Worm (Caenorhabditis elegans) whole organism, mixed stage, embryonic: ENCODE data around the gene C50E3.6.

Experiments
- M03D4.4 ChIP-seq: sonication (generic microtip); optimal IDR thresholded peaks from 2 replicates; lab custom pipeline; 2017; ENCODE audit warnings: mild to moderate bottlenecking, missing genetic modification characterization, missing compliant biosample characterization
- bed-3 ChIP-seq: fragments of 200-800 bp; sonication (Bioruptor generic); optimal IDR thresholded peaks from 3 replicates; lab custom pipeline; 2018; ENCODE audit warnings: mild to moderate bottlenecking, missing genetic modification characterization, moderate library complexity, missing compliant biosample characterization
- ceh-39 ChIP-seq: fragments of 150-350 bp; optimal IDR thresholded peaks from 2 replicates; lab custom pipeline; 2014; ENCODE audit warnings: missing biosample characterization, missing genetic modification characterization
- ceh-43 ChIP-seq: fragments of 200-800 bp; sonication (Bioruptor generic); optimal IDR thresholded peaks from 2 replicates; lab custom pipeline; 2018; ENCODE audit warnings: mild to moderate bottlenecking, missing genetic modification characterization, moderate library complexity, missing compliant biosample characterization
- ceh-83 ChIP-seq: fragments of 200-800 bp; sonication (Bioruptor generic); optimal IDR thresholded peaks from 2 replicates; lab custom pipeline; 2018; ENCODE audit warnings: mild to moderate bottlenecking, missing genetic modification characterization, missing compliant biosample characterization
- ces-1 ChIP-seq: fragments of 150-350 bp; optimal IDR thresholded peaks from 2 replicates; lab custom pipeline; 2014; ENCODE audit warnings: missing biosample characterization, missing genetic modification reagents, missing genetic modification characterization
- cnd-1 ChIP-seq: fragments of 200-800 bp; sonication (Bioruptor generic); optimal IDR thresholded peaks from 2 replicates; lab custom pipeline; 2018; ENCODE audit warnings: mild to moderate bottlenecking, missing genetic modification characterization, missing compliant biosample characterization
- elt-1 ChIP-seq: sonication (generic microtip); optimal IDR thresholded peaks from 2 replicates; lab custom pipeline; 2017; ENCODE audit warnings: missing genetic modification characterization, mild to moderate bottlenecking, missing compliant biosample characterization, antibody characterized with exemption, moderate library complexity, borderline replicate concordance; ENCODE audit not compliant: insufficient read depth
- elt-3 ChIP-seq: fragments of 150-350 bp; optimal IDR thresholded peaks from 2 replicates; lab custom pipeline; 2014; ENCODE audit warnings: missing biosample characterization, missing genetic modification characterization
- flh-1 ChIP-seq: fragments of 200-800 bp; sonication (Bioruptor generic); optimal IDR thresholded peaks from 2 replicates; lab custom pipeline; 2018; ENCODE audit warnings: mild to moderate bottlenecking, missing genetic modification characterization, moderate library complexity, missing compliant biosample characterization
- ham-2 ChIP-seq: fragments of 200-800 bp; sonication (Bioruptor generic); optimal IDR thresholded peaks from 2 replicates; lab custom pipeline; 2018; ENCODE audit warnings: mild to moderate bottlenecking, missing genetic modification characterization, missing compliant biosample characterization
- hlh-1 ChIP-seq: fragments of 150-350 bp; optimal IDR thresholded peaks from 2 replicates; lab custom pipeline; 2014; ENCODE audit warnings: missing biosample characterization, missing genetic modification reagents, missing genetic modification characterization
- lin-13 ChIP-seq: fragments of 150-350 bp; optimal IDR thresholded peaks from 2 replicates; lab custom pipeline; 2014; ENCODE audit warnings: missing biosample characterization, missing genetic modification characterization
- lin-32 ChIP-seq: fragments of 200-800 bp; sonication (Bioruptor generic); optimal IDR thresholded peaks from 2 replicates; lab custom pipeline; 2018; ENCODE audit warnings: mild to moderate bottlenecking, missing genetic modification characterization, missing compliant biosample characterization
- lsy-2 ChIP-seq: fragments of 150-350 bp; optimal IDR thresholded peaks from 2 replicates; lab custom pipeline; 2014; ENCODE audit warnings: missing biosample characterization, missing genetic modification characterization
- mab-5 ChIP-seq: fragments of 150-350 bp; optimal IDR thresholded peaks from 2 replicates; lab custom pipeline; 2014; ENCODE audit warnings: missing biosample characterization, missing genetic modification characterization
- nhr-12 ChIP-seq: fragments of 150-350 bp; optimal IDR thresholded peaks from 2 replicates; lab custom pipeline; 2014; ENCODE audit warnings: missing biosample characterization, missing genetic modification characterization
- nhr-2 ChIP-seq: fragments of 150-350 bp; optimal IDR thresholded peaks from 2 replicates; lab custom pipeline; 2014; ENCODE audit warnings: missing biosample characterization, missing genetic modification characterization
- nhr-237 ChIP-seq: fragments of 150-350 bp; optimal IDR thresholded peaks from 2 replicates; lab custom pipeline; 2014; ENCODE audit warnings: missing biosample characterization, missing genetic modification characterization
- nhr-76 ChIP-seq: sonication (generic microtip); optimal IDR thresholded peaks from 2 replicates; lab custom pipeline; 2017; ENCODE audit warnings: missing biosample characterization, missing genetic modification characterization
- pha-4 ChIP-seq: fragments of 150-350 bp; optimal IDR thresholded peaks from 2 replicates; lab custom pipeline; 2018; ENCODE audit warnings: missing biosample characterization, missing genetic modification reagents, missing genetic modification characterization
- sem-2 ChIP-seq: fragments of 200-800 bp; sonication (Bioruptor generic); optimal IDR thresholded peaks from 2 replicates; lab custom pipeline; 2018; ENCODE audit warnings: mild to moderate bottlenecking, missing genetic modification characterization, missing compliant biosample characterization
- tbx-8 ChIP-seq: fragments of 200-800 bp; sonication (Bioruptor generic); optimal IDR thresholded peaks from 2 replicates; lab custom pipeline; 2018; ENCODE audit warnings: mild to moderate bottlenecking, missing genetic modification characterization, moderate library complexity, missing compliant biosample characterization
- unc-120 ChIP-seq: sonication (generic microtip); optimal IDR thresholded peaks from 2 replicates; lab custom pipeline; 2017; ENCODE audit warnings: missing genetic modification characterization, missing compliant biosample characterization; ENCODE audit not compliant: poor library complexity, severe bottlenecking
- unc-39 ChIP-seq: fragments of 150-350 bp; optimal IDR thresholded peaks from 2 replicates; lab custom pipeline; 2014; ENCODE audit warnings: missing biosample characterization, missing genetic modification characterization
- unc-62 ChIP-seq: fragments of 150-350 bp; optimal IDR thresholded peaks from 2 replicates; lab custom pipeline; 2014; ENCODE audit warnings: missing biosample characterization, missing genetic modification reagents, missing genetic modification characterization
- zip-8 ChIP-seq: fragments of 150-350 bp; optimal IDR thresholded peaks from 2 replicates; lab custom pipeline; 2014; ENCODE audit warnings: missing biosample characterization, missing genetic modification characterization
- ztf-11 ChIP-seq: fragments of 150-350 bp; optimal IDR thresholded peaks from 2 replicates; lab custom pipeline; 2014; ENCODE audit warnings: missing biosample characterization, missing genetic modification characterization

C50E3.6 gene

ce11 chrV:7631732-7632131 is 41.4 kb upstream of the C50E3.6 start, which contains the start of gene srd-25:
TSS of gene srd-25 (plus strand) at chrV:7632032.
- TF ChIP-seq lin-13 (no peak), nhr-76 (tag; lab: Kevin White, UChicago) (no peak), ham-2 (GFP tag; lab: Kevin White, UChicago) (no peak), lin-32 (GFP tag; lab: Kevin White, UChicago) (no peak), zip-8 (tag; lab: Kevin White, UChicago) (no peak), unc-120 (tag; lab: Kevin White, UChicago) (no peak), tbx-8 (GFP tag; lab: Kevin White, UChicago) (no peak), ceh-83 (GFP tag; lab: Kevin White, UChicago) (no peak), ceh-39 (tag; lab: Kevin White, UChicago) (no peak), elt-1 (tag; lab: Kevin White, UChicago) (no peak), mab-5 (no peak), sem-2 (GFP tag; lab: Kevin White, UChicago) (no peak), unc-39 (no peak), nhr-2 (tag; lab: Kevin White, UChicago) (no peak), ceh-43 (GFP tag; lab: Kevin White, UChicago) (no peak), ztf-11 (tag; lab: Kevin White, UChicago) (no peak), hlh-1 (tag; lab: Kevin White, UChicago) (no peak), elt-3 (tag; lab: Kevin White, UChicago) (no peak)

ce11 chrV:7629504-7629903 is 39.1 kb upstream of the C50E3.6 start, which contains the start of gene srd-30:
TSS of gene srd-30 (plus strand) at chrV:7629804.
- TF ChIP-seq sem-2 (GFP tag; lab: Kevin White, UChicago) = no peak
- TF ChIP-seq pha-4 (tag; lab: Kevin White, UChicago) = no peak
- no peak for TF ChIP-seq ztf-11 (tag; lab: Kevin White, UChicago)
- no peak for TF ChIP-seq mab-5
- no peak for TF ChIP-seq unc-39

ce11 chrV:7626550-7626949 is 36.2 kb upstream of the C50E3.6 start, which contains the start of gene F07C4.6:
TSS of gene F07C4.6 (plus strand) at chrV:7626850.
- TF ChIP-seq nhr-76 (tag; lab: Kevin White, UChicago) (no peak), ceh-43 (GFP tag; lab: Kevin White, UChicago) (no peak)
- TF ChIP-seq, all 35 proteins: peak for 0

ce11 chrV:7624652-7625051 is 34.3 kb upstream of the C50E3.6 start, which contains the start of gene grsp-4:
TSS of gene grsp-4 (plus strand) at chrV:7624952.
- no peak for TF ChIP-seq bed-3
- no peak for TF ChIP-seq lin-32 (GFP tag; lab: Kevin White, UChicago)
- TF ChIP-seq ceh-83 (GFP tag; lab: Kevin White, UChicago) = no peak
- TF ChIP-seq nhr-237 (tag; lab: Kevin White, UChicago) = no peak
- no peak for TF ChIP-seq nhr-76 (tag; lab: Kevin White, UChicago)
- no peak for TF ChIP-seq tbx-8 (GFP tag; lab: Kevin White, UChicago)
- no peak for TF ChIP-seq cnd-1
- no peak for TF ChIP-seq M03D4.4 (tag; lab: Kevin White, UChicago)
- TF ChIP-seq elt-1 (tag; lab: Kevin White, UChicago) = no peak
- TF ChIP-seq, all 35 proteins: peak for 0

- TF ChIP-seq lsy-2 (tag; lab: Kevin White, UChicago) = no peak
- TF ChIP-seq ceh-43 (GFP tag; lab: Kevin White, UChicago) = no peak
- TF ChIP-seq ham-2 (GFP tag; lab: Kevin White, UChicago) = no peak
- TF ChIP-seq nhr-12 = no peak
- TF ChIP-seq unc-39 = no peak
- no peak for TF ChIP-seq pha-4 (tag; lab: Kevin White, UChicago)
- TF ChIP-seq flh-1 (GFP tag; lab: Kevin White, UChicago) = no peak
- TF ChIP-seq lin-32 (GFP tag; lab: Kevin White, UChicago) = no peak
- TF ChIP-seq unc-120 (tag; lab: Kevin White, UChicago) = no peak
- TF ChIP-seq elt-1 (tag; lab: Kevin White, UChicago) = no peak
- TF ChIP-seq cnd-1 = no peak
- no peak for TF ChIP-seq unc-62 (GFP tag; lab: Kevin White, UChicago)
- no peak for TF ChIP-seq ces-1 (GFP tag; lab: Kevin White, UChicago)
- TF ChIP-seq lin-13 = no peak
- no peak for TF ChIP-seq ceh-83 (GFP tag; lab: Kevin White, UChicago)
These were observed 33.8 kb upstream of the C50E3.6 start, which contains the start of gene C50E3.13 for ce11 chrV:7624152-7624551. TSS of gene C50E3.13 (minus strand) at chrV:7624252.
